Fruit fly (Drosophila melanogaster) whole organism, embryonic: ENCODE data around the gene Gr32a.

Experiments
- Awh ChIP-seq: fragments of 200-800 bp; sonication (Bioruptor generic); IDR thresholded peaks from 2 replicates; pipeline ENCODE4, ENCODE4 v1.3.6; 2022; ENCODE audit warnings: missing biosample characterization, missing genetic modification characterization
- CG10959 ChIP-seq: fragments of 200-800 bp; sonication (Bioruptor generic); IDR thresholded peaks from 2 replicates; pipeline ENCODE4 v1.3.6; 2022; ENCODE audit warnings: missing biosample characterization, missing genetic modification characterization
- CG11093 ChIP-seq: fragments of 200-800 bp; sonication (Bioruptor generic); IDR thresholded peaks from 3 replicates; pipeline ENCODE4 v1.3.6; 2022; ENCODE audit warnings: missing biosample characterization, missing genetic modification characterization
- CG12299 ChIP-seq: fragments of 200-800 bp; sonication (Bioruptor generic); optimal IDR thresholded peaks from 2 replicates; lab custom pipeline; 2018; ENCODE audit warnings: missing biosample characterization, mild to moderate bottlenecking, missing genetic modification characterization
- CG13287 ChIP-seq: fragments of 200-800 bp; sonication (Bioruptor generic); IDR thresholded peaks from 2 replicates; pipeline ENCODE4 v1.3.6; 2022; ENCODE audit warnings: missing biosample characterization, missing genetic modification characterization; ENCODE audit not compliant: partially characterized antibody
- CG14667 ChIP-seq: fragments of 200-800 bp; sonication (Bioruptor generic); IDR thresholded peaks from 2 replicates; pipeline ENCODE4 v1.3.6; 2022; ENCODE audit warnings: missing biosample characterization, missing genetic modification characterization
- CG17359 ChIP-seq: fragments of 200-800 bp; sonication (Bioruptor generic); optimal IDR thresholded peaks from 3 replicates; lab custom pipeline; 2018; ENCODE audit warnings: missing biosample characterization, mild to moderate bottlenecking, missing genetic modification characterization, moderate library complexity
- CG2875 ChIP-seq: fragments of 200-800 bp; sonication (Bioruptor generic); optimal IDR thresholded peaks from 2 replicates; lab custom pipeline; 2017; ENCODE audit warnings: missing biosample characterization, mild to moderate bottlenecking, missing genetic modification characterization, missing genetic modification reagents
- CG31441 ChIP-seq: fragments of 200-800 bp; sonication (Bioruptor generic); IDR thresholded peaks from 2 replicates; pipeline ENCODE4 v1.3.6; 2022; ENCODE audit warnings: missing biosample characterization, missing genetic modification characterization
- CG34224 ChIP-seq: fragments of 200-800 bp; sonication (Bioruptor generic); IDR thresholded peaks from 3 replicates; pipeline ENCODE4 v1.3.6; 2022; ENCODE audit warnings: missing biosample characterization, missing genetic modification characterization; ENCODE audit not compliant: partially characterized antibody
- CG5245 ChIP-seq: fragments of 200-800 bp; sonication (Bioruptor generic); optimal IDR thresholded peaks from 3 replicates; lab custom pipeline; 2016; ENCODE audit warnings: missing biosample characterization, missing genetic modification characterization
- CG6254 ChIP-seq: fragments of 200-800 bp; sonication (Bioruptor generic); optimal IDR thresholded peaks from 3 replicates; lab custom pipeline; 2017; ENCODE audit warnings: mild to moderate bottlenecking, missing biosample characterization, missing genetic modification reagents, missing genetic modification characterization
- CG7839 ChIP-seq: fragments of 200-800 bp; sonication (Bioruptor generic); optimal IDR thresholded peaks from 3 replicates; lab custom pipeline; 2018; ENCODE audit warnings: missing biosample characterization, mild to moderate bottlenecking, missing genetic modification characterization, moderate library complexity
- CG8089 ChIP-seq: fragments of 200-800 bp; sonication (Bioruptor generic); optimal IDR thresholded peaks from 3 replicates; lab custom pipeline; 2016; ENCODE audit warnings: missing biosample characterization, missing genetic modification characterization
- Dll ChIP-seq: fragments of 200-800 bp; sonication (Bioruptor generic); IDR thresholded peaks from 4 replicates; pipeline ENCODE4 v1.3.6; 2022; ENCODE audit warnings: missing biosample characterization, missing genetic modification characterization; ENCODE audit not compliant: partially characterized antibody
- Dp ChIP-seq: fragments of 200-800 bp; sonication (Bioruptor generic); optimal IDR thresholded peaks from 2 replicates; lab custom pipeline; 2018; ENCODE audit warnings: missing biosample characterization, mild to moderate bottlenecking, missing genetic modification characterization, moderate library complexity
- Dref ChIP-seq: fragments of 200-800 bp; sonication (Bioruptor generic); IDR thresholded peaks from 2 replicates; pipeline ENCODE4 v1.3.6; 2022; ENCODE audit warnings: missing biosample characterization, missing genetic modification characterization
- Fer1 ChIP-seq: fragments of 200-800 bp; sonication (Bioruptor generic); optimal IDR thresholded peaks from 2 replicates; lab custom pipeline; 2017; ENCODE audit warnings: missing biosample characterization, mild to moderate bottlenecking, missing genetic modification characterization
- Lpt ChIP-seq: fragments of >200 bp; optimal IDR thresholded peaks from 2 replicates; lab custom pipeline; 2018; ENCODE audit warnings: missing biosample characterization, missing genetic modification characterization
- Med ChIP-seq: fragments of 200-800 bp; sonication (Bioruptor generic); peaks from one replicate; lab custom pipeline; 2016; ENCODE audit warnings: missing biosample characterization, missing genetic modification characterization, mild to moderate bottlenecking, inconsistent platforms, moderate library complexity
- Mes4 ChIP-seq: fragments of 200-800 bp; sonication (Bioruptor generic); optimal IDR thresholded peaks from 2 replicates; lab custom pipeline; 2016; ENCODE audit warnings: missing biosample characterization, missing genetic modification characterization
- Oaz ChIP-seq: fragments of 200-800 bp; sonication (Bioruptor generic); IDR thresholded peaks from 2 replicates; pipeline ENCODE4 v1.3.6; 2022; ENCODE audit warnings: missing biosample characterization, missing genetic modification characterization
- Sox102F ChIP-seq: fragments of 200-800 bp; sonication (Bioruptor generic); optimal IDR thresholded peaks from 2 replicates; lab custom pipeline; 2018; ENCODE audit warnings: missing biosample characterization, mild to moderate bottlenecking, missing genetic modification characterization, moderate library complexity
- Stat92E ChIP-seq, 3 experiments: fragments of >200 bp in 2 of 3; fragments of 200-800 bp in 1 of 3; sonication (Bioruptor generic) in 1 of 3; optimal IDR thresholded peaks; 2 replicates each; lab custom pipeline; 2017 to 2019; ENCODE audit warnings: missing biosample characterization in 3 of 3, missing genetic modification characterization in 3 of 3, mild to moderate bottlenecking in 1 of 3, moderate library complexity in 1 of 3
- YL-1 ChIP-seq: fragments of 200-800 bp; sonication (Bioruptor generic); optimal IDR thresholded peaks from 3 replicates; lab custom pipeline; 2017; ENCODE audit warnings: missing biosample characterization, mild to moderate bottlenecking, missing genetic modification characterization
- ap ChIP-seq: fragments of 200-800 bp; sonication (Bioruptor generic); IDR thresholded peaks from 2 replicates; pipeline ENCODE4 v1.3.6; 2022; ENCODE audit warnings: missing biosample characterization, missing genetic modification characterization
- bbx ChIP-seq: fragments of 200-800 bp; sonication (Bioruptor generic); IDR thresholded peaks from 2 replicates; pipeline ENCODE4 v1.3.6; 2022; ENCODE audit warnings: missing biosample characterization, missing genetic modification characterization; ENCODE audit not compliant: partially characterized antibody
- cas ChIP-seq: fragments of 200-800 bp; sonication (Bioruptor generic); IDR thresholded peaks from 2 replicates; pipeline ENCODE4 v1.3.6; 2022; ENCODE audit warnings: missing biosample characterization, missing genetic modification characterization
- cato ChIP-seq: fragments of 200-800 bp; sonication (Bioruptor generic); optimal IDR thresholded peaks from 2 replicates; lab custom pipeline; 2016; ENCODE audit warnings: missing biosample characterization, missing genetic modification characterization, borderline replicate concordance
- crp ChIP-seq, 2 experiments: fragments of 200-800 bp; sonication (Bioruptor generic); optimal IDR thresholded peaks; 2 replicates in 1 of 2; 3 replicates in 1 of 2; lab custom pipeline; 2017; ENCODE audit warnings: missing biosample characterization in 2 of 2, missing genetic modification characterization in 2 of 2, mild to moderate bottlenecking in 1 of 2, moderate library complexity in 1 of 2
- dati ChIP-seq: fragments of 200-800 bp; sonication (Bioruptor generic); IDR thresholded peaks from 2 replicates; pipeline ENCODE4 v1.3.6; 2022; ENCODE audit warnings: missing biosample characterization, missing genetic modification characterization
- dimm ChIP-seq: fragments of 200-800 bp; sonication (Bioruptor generic); IDR thresholded peaks from 2 replicates; pipeline ENCODE4 v1.3.6; 2022; ENCODE audit warnings: missing biosample characterization, missing genetic modification characterization
- fru ChIP-seq: fragments of >200 bp; optimal IDR thresholded peaks from 2 replicates; lab custom pipeline; 2017
- gsb-n ChIP-seq: fragments of 200-800 bp; sonication (Bioruptor generic); optimal IDR thresholded peaks from 3 replicates; lab custom pipeline; 2018; ENCODE audit warnings: missing biosample characterization, mild to moderate bottlenecking, missing genetic modification characterization
- hbn ChIP-seq: fragments of 200-800 bp; sonication (Bioruptor generic); IDR thresholded peaks from 2 replicates; pipeline ENCODE4 v1.3.6; 2022; ENCODE audit warnings: missing biosample characterization, missing genetic modification characterization; ENCODE audit not compliant: partially characterized antibody
- hth ChIP-seq: fragments of >200 bp; optimal IDR thresholded peaks from 2 replicates; lab custom pipeline; 2017; ENCODE audit warnings: inconsistent platforms
- luna ChIP-seq: fragments of 200-800 bp; sonication (Bioruptor generic); optimal IDR thresholded peaks from 2 replicates; lab custom pipeline; 2016; ENCODE audit warnings: missing biosample characterization, missing genetic modification characterization
- nau ChIP-seq: fragments of 200-800 bp; sonication (Bioruptor generic); optimal IDR thresholded peaks from 3 replicates; lab custom pipeline; 2017; ENCODE audit warnings: missing biosample characterization, mild to moderate bottlenecking, missing genetic modification characterization, missing genetic modification reagents
- pfk ChIP-seq: fragments of 200-800 bp; sonication (Bioruptor generic); optimal IDR thresholded peaks from 2 replicates; lab custom pipeline; 2018; ENCODE audit warnings: missing biosample characterization, mild to moderate bottlenecking, missing genetic modification characterization, moderate library complexity
- pita ChIP-seq: fragments of 200-800 bp; sonication (Bioruptor generic); optimal IDR thresholded peaks from 2 replicates; lab custom pipeline; 2017; ENCODE audit warnings: missing biosample characterization, mild to moderate bottlenecking, missing genetic modification characterization
- prd ChIP-seq, 3 experiments: fragments of >200 bp in 2 of 3; fragments of 200-800 bp in 1 of 3; sonication (Bioruptor generic) in 1 of 3; optimal IDR thresholded peaks in 2 of 3; IDR thresholded peaks in 1 of 3; 2 replicates in 2 of 3; 3 replicates in 1 of 3; pipeline versions ENCODE4 v1.3.6 to Lab custom; 2017 to 2022; ENCODE audit warnings: missing biosample characterization in 1 of 3, missing genetic modification characterization in 1 of 3
- pros ChIP-seq: fragments of 200-800 bp; sonication (Bioruptor generic); optimal IDR thresholded peaks from 3 replicates; lab custom pipeline; 2019; ENCODE audit warnings: missing biosample characterization, mild to moderate bottlenecking, missing genetic modification characterization, moderate library complexity
- repo ChIP-seq: fragments of 200-800 bp; sonication (Bioruptor generic); optimal IDR thresholded peaks from 2 replicates; lab custom pipeline; 2016; ENCODE audit warnings: missing biosample characterization, missing genetic modification characterization
- rib ChIP-seq: fragments of 200-800 bp; sonication (Bioruptor generic); IDR thresholded peaks from 2 replicates; pipeline ENCODE4 v1.3.6; 2022; ENCODE audit warnings: missing biosample characterization, missing genetic modification characterization
- schlank ChIP-seq: fragments of 200-800 bp; sonication (Bioruptor generic); optimal IDR thresholded peaks from 2 replicates; lab custom pipeline; 2018; ENCODE audit warnings: missing biosample characterization, mild to moderate bottlenecking, missing genetic modification characterization
- sens ChIP-seq: fragments of 200-800 bp; sonication (Bioruptor generic); peaks from one replicate; lab custom pipeline; 2016; ENCODE audit warnings: missing biosample characterization, missing genetic modification characterization
- stwl ChIP-seq: fragments of 200-800 bp; sonication (Bioruptor generic); optimal IDR thresholded peaks from 3 replicates; lab custom pipeline; 2018; ENCODE audit warnings: missing biosample characterization, mild to moderate bottlenecking, missing genetic modification characterization, moderate library complexity
- zen2 ChIP-seq: fragments of 200-800 bp; sonication (Bioruptor generic); IDR thresholded peaks from 3 replicates; pipeline ENCODE4 v1.3.6; 2022; ENCODE audit warnings: missing biosample characterization, missing genetic modification characterization; ENCODE audit not compliant: partially characterized antibody
- zf30C ChIP-seq: fragments of 200-800 bp; sonication (Bioruptor generic); optimal IDR thresholded peaks from 3 replicates; lab custom pipeline; 2018; ENCODE audit warnings: missing biosample characterization, mild to moderate bottlenecking, missing genetic modification characterization

Gene Gr32a

DNA sequence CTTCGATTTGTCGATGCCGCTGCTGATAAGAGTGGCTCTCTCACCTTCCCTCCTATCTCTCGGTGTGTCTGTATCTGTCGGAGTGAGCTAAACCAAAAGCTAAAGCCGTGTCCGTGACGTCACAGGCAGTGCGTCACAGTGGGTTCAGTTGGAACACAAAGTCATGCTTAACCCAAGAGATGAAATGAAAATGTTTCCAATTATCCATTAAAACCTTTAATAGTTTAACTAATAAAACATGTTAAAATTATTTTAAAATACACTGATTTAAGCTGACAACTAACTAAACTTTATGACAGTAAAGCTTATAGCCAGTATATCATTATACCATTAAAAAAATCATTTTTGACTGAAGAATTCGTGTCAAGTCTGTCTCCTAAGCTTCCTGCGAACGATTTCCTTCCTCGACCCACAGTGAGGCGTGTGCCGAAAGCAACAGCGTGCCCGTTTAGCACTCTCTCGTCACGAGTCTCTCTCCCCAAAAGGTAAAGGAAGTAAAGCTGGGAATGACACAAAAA is 744 bp upstream of the Gr32a start, which contains the start of gene Idua (continued):
- no peak for TF ChIP-seq ap (GFP tag; lab: Robert Waterston, UW)
- no peak for TF ChIP-seq hbn (GFP tag; lab: Robert Waterston, UW)
- peak; percentile 26 for TF ChIP-seq YL-1
- TF ChIP-seq nau: no peak
- TF ChIP-seq cas (GFP tag; lab: Robert Waterston, UW): peak; percentile 13; the same call in 1 of the 2 replicates
- no peak for TF ChIP-seq bbx (GFP tag; lab: Robert Waterston, UW)
- no peak for TF ChIP-seq fru (lab: Kevin White, UChicago)
- TF ChIP-seq Mes4 (GFP tag; lab: Kevin White, UChicago): no peak
- TF ChIP-seq Awh (GFP tag; lab: Robert Waterston, UW): peak; percentile 37; the same call in 1 of the 2 replicates
- TF ChIP-seq cato (GFP tag; lab: Kevin White, UChicago): no peak
- TF ChIP-seq Dll (GFP tag; lab: Robert Waterston, UW): no peak
- no peak for TF ChIP-seq zen2 (GFP tag; lab: Robert Waterston, UW)
- peak; percentile 69 for TF ChIP-seq CG17359
- TF ChIP-seq schlank (tag; lab: Kevin White, UChicago): peak; percentile 28
- peak; percentile 53 for TF ChIP-seq CG14667
- TF ChIP-seq CG12299 (tag; lab: Kevin White, UChicago): peak; percentile 68
- TF ChIP-seq CG34224 (GFP tag; lab: Robert Waterston, UW): no peak
- no peak for TF ChIP-seq zf30C
- no peak for TF ChIP-seq Sox102F
- no peak for TF ChIP-seq repo
- TF ChIP-seq Fer1: peak; percentile 89
- no peak for TF ChIP-seq stwl (tag; lab: Kevin White, UChicago)
- TF ChIP-seq pfk (GFP tag; lab: Kevin White, UChicago): no peak
- no peak for TF ChIP-seq pita
- no peak for TF ChIP-seq CG8089
- TF ChIP-seq dati: no peak
- TF ChIP-seq prd (optimal IDR thresholded peaks at IDR 0.05; lab: Kevin White, UChicago): no peak
- peak; percentile 58 for TF ChIP-seq prd (GFP tag; IDR thresholded peaks at IDR 0.05; lab: Robert Waterston, UW)
- peak in 1 of 3 experiments; percentile 9 for TF ChIP-seq Stat92E (GFP tag; optimal IDR thresholded peaks at IDR 0.05; lab: Kevin White, UChicago)
- peak; percentile 51 for TF ChIP-seq CG5245
- TF ChIP-seq luna (GFP tag; lab: Kevin White, UChicago): no peak
- peak; percentile 82 for TF ChIP-seq Med (GFP tag; lab: Kevin White, UChicago)
- TF ChIP-seq Oaz (GFP tag; lab: Robert Waterston, UW): 0 out of 2 replicates have a peak, but pooled peaks have one; percentile 5
- TF ChIP-seq sens (GFP tag; lab: Kevin White, UChicago): peak; percentile 90
- TF ChIP-seq dimm (GFP tag; lab: Robert Waterston, UW): no peak
- peak; percentile 50 for TF ChIP-seq CG2875 (GFP tag; lab: Kevin White, UChicago)
- TF ChIP-seq CG11093 (GFP tag; lab: Robert Waterston, UW): peak; percentile 69; the same call in 2 of the 3 replicates
- TF ChIP-seq crp (GFP tag; optimal IDR thresholded peaks at IDR 0.05; lab: Kevin White, UChicago): peak in 1 of 2 experiments; percentile 8
- no peak for TF ChIP-seq Dp (GFP tag; lab: Kevin White, UChicago)
- TF ChIP-seq CG10959 (GFP tag; lab: Robert Waterston, UW): no peak
- TF ChIP-seq Lpt (GFP tag; lab: Kevin White, UChicago): no peak
- no peak for TF ChIP-seq Dref (GFP tag; lab: Robert Waterston, UW)
- TF ChIP-seq pros (GFP tag; lab: Kevin White, UChicago): peak; percentile 6
- no peak for TF ChIP-seq gsb-n (tag; lab: Kevin White, UChicago)
- TF ChIP-seq CG13287 (GFP tag; lab: Robert Waterston, UW): no peak
- TF ChIP-seq CG31441: no peak
- no peak for TF ChIP-seq hth (lab: Kevin White, UChicago)
- no peak for TF ChIP-seq rib (GFP tag; lab: Robert Waterston, UW)
- no peak for TF ChIP-seq CG7839 (tag; lab: Kevin White, UChicago)
- TF ChIP-seq CG6254: peak; percentile 70
